Fruit fly (Drosophila melanogaster) whole organism, pupa: ENCODE results near the gene CG42467.

Source experiments
- CG10348 ChIP-seq: fragments of 200-800 bp; sonication (Bioruptor generic); IDR thresholded peaks from 2 replicates; pipeline ENCODE4 v1.3.6; 2022; ENCODE audit warnings: missing biosample characterization, missing genetic modification characterization
- CG12605 ChIP-seq: fragments of 200-800 bp; sonication (Bioruptor generic); IDR thresholded peaks from 2 replicates; pipeline ENCODE4 v1.3.6; 2022; ENCODE audit warnings: missing biosample characterization, missing genetic modification characterization
- CG13204 ChIP-seq: fragments of 200-800 bp; sonication (Bioruptor generic); optimal IDR thresholded peaks from 2 replicates; lab custom pipeline; 2018; ENCODE audit warnings: missing biosample characterization, mild to moderate bottlenecking, missing genetic modification characterization, moderate library complexity
- CG14655 ChIP-seq: fragments of 200-800 bp; sonication (Bioruptor generic); optimal IDR thresholded peaks from 3 replicates; lab custom pipeline; 2017; ENCODE audit warnings: mild to moderate bottlenecking, missing biosample characterization, missing genetic modification reagents, missing genetic modification characterization
- CG15710 ChIP-seq: fragments of 200-800 bp; sonication (Bioruptor generic); optimal IDR thresholded peaks from 2 replicates; lab custom pipeline; 2018; ENCODE audit warnings: missing biosample characterization, mild to moderate bottlenecking, missing genetic modification characterization, moderate library complexity
- CG17806 ChIP-seq: fragments of 200-800 bp; sonication (Bioruptor generic); optimal IDR thresholded peaks from 2 replicates; lab custom pipeline; 2018; ENCODE audit warnings: missing biosample characterization, mild to moderate bottlenecking, missing genetic modification characterization, moderate library complexity
- CG32121 ChIP-seq: fragments of 200-800 bp; sonication (Bioruptor generic); IDR thresholded peaks from 2 replicates; pipeline ENCODE4 v1.3.6; 2022; ENCODE audit warnings: missing biosample characterization, missing genetic modification characterization
- CG34367 ChIP-seq: fragments of 200-800 bp; sonication (Bioruptor generic); optimal IDR thresholded peaks from 2 replicates; lab custom pipeline; 2018; ENCODE audit warnings: missing biosample characterization, mild to moderate bottlenecking, missing genetic modification characterization
- CG4496 ChIP-seq: fragments of 200-800 bp; sonication (Bioruptor generic); IDR thresholded peaks from 3 replicates; pipeline ENCODE4 v1.3.6; 2022; ENCODE audit warnings: missing biosample characterization, missing genetic modification characterization
- CG8159 ChIP-seq: fragments of 200-800 bp; sonication (Bioruptor generic); optimal IDR thresholded peaks from 3 replicates; lab custom pipeline; 2018; ENCODE audit warnings: missing biosample characterization, mild to moderate bottlenecking, missing genetic modification characterization, moderate library complexity
- CG8301 ChIP-seq: fragments of 200-800 bp; sonication (Bioruptor generic); optimal IDR thresholded peaks from 2 replicates; lab custom pipeline; 2018; ENCODE audit warnings: missing biosample characterization, mild to moderate bottlenecking, missing genetic modification characterization
- CG9948 ChIP-seq: fragments of 200-800 bp; sonication (Bioruptor generic); optimal IDR thresholded peaks from 2 replicates; lab custom pipeline; 2018; ENCODE audit warnings: missing biosample characterization, mild to moderate bottlenecking, missing genetic modification characterization, moderate library complexity
- D1 ChIP-seq: fragments of 200-800 bp; sonication (Bioruptor generic); optimal IDR thresholded peaks from 2 replicates; lab custom pipeline; 2018; ENCODE audit warnings: missing biosample characterization, mild to moderate bottlenecking, missing genetic modification characterization, moderate library complexity
- EcR ChIP-seq: fragments of 200-800 bp; sonication (Bioruptor generic); optimal IDR thresholded peaks from 3 replicates; lab custom pipeline; 2019; ENCODE audit warnings: missing biosample characterization, missing genetic modification characterization, mild to moderate bottlenecking, moderate library complexity, missing genetic modification reagents
- Ets98B ChIP-seq: fragments of 200-800 bp; sonication (Bioruptor generic); IDR thresholded peaks from 2 replicates; pipeline ENCODE4 v1.3.6; 2022; ENCODE audit warnings: missing biosample characterization, missing genetic modification characterization
- Pif1A ChIP-seq: fragments of 200-800 bp; sonication (Bioruptor generic); optimal IDR thresholded peaks from 3 replicates; lab custom pipeline; 2016; ENCODE audit warnings: missing biosample characterization, missing genetic modification characterization
- Pif1B ChIP-seq: fragments of 200-800 bp; sonication (Bioruptor generic); optimal IDR thresholded peaks from 3 replicates; lab custom pipeline; 2016; ENCODE audit warnings: missing biosample characterization, missing genetic modification characterization
- Snoo ChIP-seq: fragments of 200-800 bp; sonication (Bioruptor generic); optimal IDR thresholded peaks from 3 replicates; lab custom pipeline; 2017; ENCODE audit warnings: missing biosample characterization, mild to moderate bottlenecking, missing genetic modification characterization, inconsistent platforms
- fd96Ca ChIP-seq: fragments of 200-800 bp; sonication (Bioruptor generic); IDR thresholded peaks from 3 replicates; pipeline ENCODE4 v1.3.6; 2022; ENCODE audit warnings: missing biosample characterization, missing genetic modification characterization
- gl ChIP-seq: fragments of 200-800 bp; sonication (Bioruptor generic); optimal IDR thresholded peaks from 2 replicates; lab custom pipeline; 2018; ENCODE audit warnings: missing biosample characterization, mild to moderate bottlenecking, missing genetic modification characterization
- rn ChIP-seq: fragments of 200-800 bp; sonication (Bioruptor generic); IDR thresholded peaks from 2 replicates; pipeline ENCODE4 v1.3.6; 2022; ENCODE audit warnings: missing biosample characterization, missing genetic modification characterization

CG42467 gene

DNA sequence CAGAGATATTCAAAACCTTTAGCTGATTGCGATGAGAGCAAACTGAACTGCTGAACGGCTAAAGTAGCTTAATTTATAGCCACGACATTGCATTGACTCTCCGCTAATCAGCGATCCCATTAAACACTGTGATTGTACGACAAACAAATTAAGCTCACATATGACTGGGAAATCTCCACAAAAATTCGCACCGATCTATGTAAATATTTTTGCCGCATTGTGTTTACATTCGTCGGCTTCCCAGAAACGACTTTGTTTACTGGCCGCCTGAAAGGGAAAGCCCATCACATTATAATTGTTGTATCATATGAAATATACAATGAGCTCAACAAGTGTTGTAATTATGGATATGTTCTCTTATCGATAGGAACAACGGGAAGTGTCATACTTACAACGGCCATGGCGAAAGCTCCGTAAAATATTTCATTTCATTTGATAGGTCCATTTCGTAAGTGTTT, 5.7 kb upstream of the CG42467 start, which contains the start of gene CG16713:
TSS of gene CG16713 (minus strand) at position 51 of the 458 bp plus-strand sequence.
- TF ChIP-seq Snoo (tag; lab: Kevin White, UChicago) (no peak), Ets98B (no peak), CG14655 (GFP tag; lab: Kevin White, UChicago) (no peak), CG9948 (no peak), CG12605 (GFP tag; lab: Robert Waterston, UW) (no peak), rn (no peak), CG8159 (tag; lab: Kevin White, UChicago) (no peak), Pif1B (GFP tag; lab: Kevin White, UChicago) (no peak), gl (no peak), fd96Ca (GFP tag; lab: Robert Waterston, UW) (no peak), Pif1A (GFP tag; lab: Kevin White, UChicago) (no peak)

DNA sequence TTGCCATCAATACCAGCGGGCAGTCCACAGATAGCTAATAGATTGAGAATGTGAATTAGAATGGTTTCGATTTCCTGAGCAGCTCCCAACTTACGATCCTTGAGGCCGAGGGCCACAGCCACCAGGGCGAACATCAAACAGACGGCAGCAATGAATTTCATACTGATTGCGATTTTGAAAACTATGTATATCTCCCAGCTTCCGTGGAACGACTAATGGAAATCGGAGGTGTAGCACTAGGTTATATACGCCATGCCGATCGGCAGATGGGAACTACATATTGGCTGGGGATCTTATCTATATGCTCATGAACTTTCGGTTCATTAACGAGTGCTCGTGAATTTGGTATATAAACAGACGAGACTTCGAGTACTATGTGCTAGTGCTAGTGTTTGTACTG, 4.7 kb upstream of the CG42467 start, which contains the start of gene IM33:
TSS of gene IM33 (minus strand) at position 221 of the 400 bp plus-strand sequence.
- no peak for TF ChIP-seq CG14655 (GFP tag; lab: Kevin White, UChicago)
- no peak for TF ChIP-seq Pif1A (GFP tag; lab: Kevin White, UChicago)
- no peak for TF ChIP-seq fd96Ca (GFP tag; lab: Robert Waterston, UW)
- TF ChIP-seq CG34367 (tag; lab: Kevin White, UChicago) = no peak
- TF ChIP-seq Snoo (tag; lab: Kevin White, UChicago) = no peak
- no peak for TF ChIP-seq D1
- TF ChIP-seq rn = no peak

DNA sequence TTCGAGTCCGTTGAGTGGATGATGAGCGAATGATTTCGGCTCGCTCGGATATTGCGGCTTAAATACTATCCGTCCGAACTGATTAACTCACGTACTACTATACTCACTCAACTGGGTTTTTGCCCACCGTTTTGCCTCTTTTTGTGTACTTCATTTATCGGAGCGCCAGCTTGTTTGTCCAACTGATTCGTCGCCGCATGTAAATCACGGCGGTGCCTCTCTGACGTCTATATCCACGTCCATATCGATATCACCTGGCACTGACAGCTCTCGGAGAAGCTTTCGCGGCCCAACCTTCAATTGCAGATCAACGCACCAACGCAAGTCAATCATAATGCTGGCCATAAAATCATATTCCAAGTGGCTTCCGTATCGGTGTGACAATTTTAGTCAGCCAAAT, 3.3 kb upstream of the CG42467 start, which contains the start of gene CG3604:
TSS of gene CG3604 (minus strand) at position 101 of the 400 bp plus-strand sequence.
- no peak for TF ChIP-seq EcR (GFP tag; lab: Kevin White, UChicago)
- TF ChIP-seq CG34367 (tag; lab: Kevin White, UChicago) = no peak
- TF ChIP-seq Ets98B = no peak
- TF ChIP-seq CG8301 = no peak
- TF ChIP-seq Pif1B (GFP tag; lab: Kevin White, UChicago) = no peak
- TF ChIP-seq CG32121 (GFP tag; lab: Robert Waterston, UW) = no peak
- TF ChIP-seq gl = no peak
- TF ChIP-seq D1 = no peak
- no peak for TF ChIP-seq CG10348 (GFP tag; lab: Robert Waterston, UW)
- no peak for TF ChIP-seq CG8159 (tag; lab: Kevin White, UChicago)
- no peak for TF ChIP-seq CG14655 (GFP tag; lab: Kevin White, UChicago)
- TF ChIP-seq rn = no peak
- TF ChIP-seq fd96Ca (GFP tag; lab: Robert Waterston, UW) = no peak
- TF ChIP-seq CG13204 (GFP tag; lab: Kevin White, UChicago) = no peak
- no peak for TF ChIP-seq CG15710 (tag; lab: Kevin White, UChicago)

DNA sequence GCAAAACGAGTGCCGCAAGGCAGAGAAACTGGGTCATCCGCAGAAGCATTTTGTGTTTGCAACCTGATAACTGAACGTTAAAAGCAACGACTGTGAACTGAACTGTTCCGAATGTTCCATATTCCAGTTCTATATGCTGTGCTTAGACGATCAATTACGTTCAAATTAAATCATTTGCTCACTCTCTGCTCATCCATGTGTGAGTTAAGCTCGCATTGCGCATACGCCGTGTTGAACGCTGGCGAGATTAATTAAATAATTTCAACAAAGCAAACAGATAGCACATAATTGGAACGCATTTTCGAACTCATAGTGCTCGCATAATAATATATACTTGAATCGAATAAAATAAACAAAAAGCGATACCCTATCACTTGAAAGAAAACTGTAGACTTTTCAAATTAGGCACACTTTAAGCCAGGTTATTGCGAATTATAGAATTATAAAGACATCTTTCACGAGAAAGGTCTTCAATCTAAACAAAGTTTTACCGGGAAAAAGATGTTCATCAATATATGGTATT, 2.0 kb upstream of the CG42467 start, which contains the start of the genes CG10031 and CG42464:
TSS of gene CG10031 (minus strand) at position 101 of the 523 bp plus-strand sequence.
TSS of gene CG42464 (plus strand) at position 473 of the 523 bp plus-strand sequence.
- TF ChIP-seq CG12605 (GFP tag; lab: Robert Waterston, UW) = no peak
- no peak for TF ChIP-seq CG10348 (GFP tag; lab: Robert Waterston, UW)

DNA sequence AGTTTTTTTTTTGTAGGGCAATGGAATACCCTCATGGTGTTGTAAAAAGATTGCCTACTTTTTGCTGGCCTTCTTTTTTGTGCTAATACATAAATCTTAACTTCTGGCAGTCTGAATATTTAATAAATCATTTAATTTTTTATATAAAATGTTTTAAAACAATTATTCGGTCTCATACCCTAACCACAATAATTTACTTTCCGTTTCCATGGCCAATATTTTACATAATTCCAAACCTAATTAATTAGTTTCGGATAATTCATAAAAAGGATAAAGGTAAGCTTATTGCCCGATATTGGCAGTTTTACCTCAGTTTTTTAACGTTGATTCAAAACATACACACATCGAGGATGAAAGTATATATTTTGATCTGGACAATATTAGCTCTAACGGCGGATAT, 1.2 kb upstream of the CG42467 start, which contains the start of gene CG42465:
TSS of gene CG42465 (plus strand) at position 301 of the 400 bp plus-strand sequence.
- TF ChIP-seq fd96Ca (GFP tag; lab: Robert Waterston, UW) (no peak), CG8159 (tag; lab: Kevin White, UChicago) (no peak), CG17806 (tag; lab: Kevin White, UChicago) (no peak), CG10348 (GFP tag; lab: Robert Waterston, UW) (no peak), CG14655 (GFP tag; lab: Kevin White, UChicago) (no peak), Pif1A (GFP tag; lab: Kevin White, UChicago) (no peak), D1 (no peak), Pif1B (GFP tag; lab: Kevin White, UChicago) (no peak), CG13204 (GFP tag; lab: Kevin White, UChicago) (no peak), rn (no peak), CG4496 (GFP tag; lab: Robert Waterston, UW) (no peak), CG9948 (no peak), EcR (GFP tag; lab: Kevin White, UChicago) (no peak), CG32121 (GFP tag; lab: Robert Waterston, UW) (no peak), CG34367 (tag; lab: Kevin White, UChicago) (no peak), CG12605 (GFP tag; lab: Robert Waterston, UW) (no peak), CG8301 (no peak), gl (no peak), Snoo (tag; lab: Kevin White, UChicago) (no peak), CG15710 (tag; lab: Kevin White, UChicago) (no peak)

DNA sequence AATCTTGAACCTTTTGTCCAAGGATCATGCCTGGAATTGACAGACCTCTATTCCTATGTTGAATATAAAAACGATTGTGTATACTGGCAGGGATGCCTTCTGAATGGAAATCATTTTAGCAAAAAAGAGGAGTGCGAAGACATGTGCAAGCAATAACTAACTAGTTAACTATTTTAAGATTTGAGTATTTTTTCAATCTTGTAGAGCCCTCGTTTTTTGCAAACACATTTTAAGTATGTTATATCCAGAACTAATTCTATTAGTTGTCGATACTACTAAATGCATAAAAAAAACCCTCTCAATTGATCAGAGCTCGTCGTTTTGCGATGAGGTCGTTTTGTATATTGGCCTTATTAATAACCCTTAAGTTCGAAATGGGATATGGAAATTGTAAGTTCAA, 716 bp upstream of the CG42467 start, which contains the start of gene Sfp24C1:
TSS of gene Sfp24C1 (plus strand) at position 301 of the 400 bp plus-strand sequence.
- no peak for TF ChIP-seq fd96Ca (GFP tag; lab: Robert Waterston, UW)
- no peak for TF ChIP-seq CG17806 (tag; lab: Kevin White, UChicago)
- no peak for TF ChIP-seq Ets98B
- TF ChIP-seq CG34367 (tag; lab: Kevin White, UChicago) = no peak
- no peak for TF ChIP-seq CG32121 (GFP tag; lab: Robert Waterston, UW)
- no peak for TF ChIP-seq gl
- no peak for TF ChIP-seq EcR (GFP tag; lab: Kevin White, UChicago)
- no peak for TF ChIP-seq CG15710 (tag; lab: Kevin White, UChicago)
- no peak for TF ChIP-seq Snoo (tag; lab: Kevin White, UChicago)
- TF ChIP-seq CG14655 (GFP tag; lab: Kevin White, UChicago) = no peak
- TF ChIP-seq CG8301 = no peak
- no peak for TF ChIP-seq CG9948
- TF ChIP-seq D1 = no peak
- no peak for TF ChIP-seq Pif1B (GFP tag; lab: Kevin White, UChicago)
- no peak for TF ChIP-seq CG4496 (GFP tag; lab: Robert Waterston, UW)
